Fruit fly (Drosophila melanogaster) whole organism, pupa: ENCODE data around the gene CG14323.

Source experiments
- CG10348 ChIP-seq: fragments of 200-800 bp; sonication (Bioruptor generic); IDR thresholded peaks from 2 replicates; pipeline ENCODE4 v1.3.6; 2022; ENCODE audit warnings: missing biosample characterization, missing genetic modification characterization
- CG12605 ChIP-seq: fragments of 200-800 bp; sonication (Bioruptor generic); IDR thresholded peaks from 2 replicates; pipeline ENCODE4 v1.3.6; 2022; ENCODE audit warnings: missing biosample characterization, missing genetic modification characterization
- CG13204 ChIP-seq: fragments of 200-800 bp; sonication (Bioruptor generic); optimal IDR thresholded peaks from 2 replicates; lab custom pipeline; 2018; ENCODE audit warnings: missing biosample characterization, mild to moderate bottlenecking, missing genetic modification characterization, moderate library complexity
- CG14655 ChIP-seq: fragments of 200-800 bp; sonication (Bioruptor generic); optimal IDR thresholded peaks from 3 replicates; lab custom pipeline; 2017; ENCODE audit warnings: mild to moderate bottlenecking, missing biosample characterization, missing genetic modification reagents, missing genetic modification characterization
- CG15710 ChIP-seq: fragments of 200-800 bp; sonication (Bioruptor generic); optimal IDR thresholded peaks from 2 replicates; lab custom pipeline; 2018; ENCODE audit warnings: missing biosample characterization, mild to moderate bottlenecking, missing genetic modification characterization, moderate library complexity
- CG17806 ChIP-seq: fragments of 200-800 bp; sonication (Bioruptor generic); optimal IDR thresholded peaks from 2 replicates; lab custom pipeline; 2018; ENCODE audit warnings: missing biosample characterization, mild to moderate bottlenecking, missing genetic modification characterization, moderate library complexity
- CG32121 ChIP-seq: fragments of 200-800 bp; sonication (Bioruptor generic); IDR thresholded peaks from 2 replicates; pipeline ENCODE4 v1.3.6; 2022; ENCODE audit warnings: missing biosample characterization, missing genetic modification characterization
- CG34367 ChIP-seq: fragments of 200-800 bp; sonication (Bioruptor generic); optimal IDR thresholded peaks from 2 replicates; lab custom pipeline; 2018; ENCODE audit warnings: missing biosample characterization, mild to moderate bottlenecking, missing genetic modification characterization
- CG4496 ChIP-seq: fragments of 200-800 bp; sonication (Bioruptor generic); IDR thresholded peaks from 3 replicates; pipeline ENCODE4 v1.3.6; 2022; ENCODE audit warnings: missing biosample characterization, missing genetic modification characterization
- CG8159 ChIP-seq: fragments of 200-800 bp; sonication (Bioruptor generic); optimal IDR thresholded peaks from 3 replicates; lab custom pipeline; 2018; ENCODE audit warnings: missing biosample characterization, mild to moderate bottlenecking, missing genetic modification characterization, moderate library complexity
- CG8301 ChIP-seq: fragments of 200-800 bp; sonication (Bioruptor generic); optimal IDR thresholded peaks from 2 replicates; lab custom pipeline; 2018; ENCODE audit warnings: missing biosample characterization, mild to moderate bottlenecking, missing genetic modification characterization
- CG9948 ChIP-seq: fragments of 200-800 bp; sonication (Bioruptor generic); optimal IDR thresholded peaks from 2 replicates; lab custom pipeline; 2018; ENCODE audit warnings: missing biosample characterization, mild to moderate bottlenecking, missing genetic modification characterization, moderate library complexity
- D1 ChIP-seq: fragments of 200-800 bp; sonication (Bioruptor generic); optimal IDR thresholded peaks from 2 replicates; lab custom pipeline; 2018; ENCODE audit warnings: missing biosample characterization, mild to moderate bottlenecking, missing genetic modification characterization, moderate library complexity
- EcR ChIP-seq: fragments of 200-800 bp; sonication (Bioruptor generic); optimal IDR thresholded peaks from 3 replicates; lab custom pipeline; 2019; ENCODE audit warnings: missing biosample characterization, missing genetic modification characterization, mild to moderate bottlenecking, moderate library complexity, missing genetic modification reagents
- Ets98B ChIP-seq: fragments of 200-800 bp; sonication (Bioruptor generic); IDR thresholded peaks from 2 replicates; pipeline ENCODE4 v1.3.6; 2022; ENCODE audit warnings: missing biosample characterization, missing genetic modification characterization
- Pif1A ChIP-seq: fragments of 200-800 bp; sonication (Bioruptor generic); optimal IDR thresholded peaks from 3 replicates; lab custom pipeline; 2016; ENCODE audit warnings: missing biosample characterization, missing genetic modification characterization
- Pif1B ChIP-seq: fragments of 200-800 bp; sonication (Bioruptor generic); optimal IDR thresholded peaks from 3 replicates; lab custom pipeline; 2016; ENCODE audit warnings: missing biosample characterization, missing genetic modification characterization
- Snoo ChIP-seq: fragments of 200-800 bp; sonication (Bioruptor generic); optimal IDR thresholded peaks from 3 replicates; lab custom pipeline; 2017; ENCODE audit warnings: missing biosample characterization, mild to moderate bottlenecking, missing genetic modification characterization, inconsistent platforms
- fd96Ca ChIP-seq: fragments of 200-800 bp; sonication (Bioruptor generic); IDR thresholded peaks from 3 replicates; pipeline ENCODE4 v1.3.6; 2022; ENCODE audit warnings: missing biosample characterization, missing genetic modification characterization
- gl ChIP-seq: fragments of 200-800 bp; sonication (Bioruptor generic); optimal IDR thresholded peaks from 2 replicates; lab custom pipeline; 2018; ENCODE audit warnings: missing biosample characterization, mild to moderate bottlenecking, missing genetic modification characterization
- rn ChIP-seq: fragments of 200-800 bp; sonication (Bioruptor generic); IDR thresholded peaks from 2 replicates; pipeline ENCODE4 v1.3.6; 2022; ENCODE audit warnings: missing biosample characterization, missing genetic modification characterization

The CG14323 gene

dm6 chr3R:17619726-17620282, 2.1 kb downstream of the CG14323 start:
- TF ChIP-seq CG10348 (GFP tag; lab: Robert Waterston, UW), result no peak
- TF ChIP-seq CG9948, result peak; percentile 36
- TF ChIP-seq CG14655, result peak; percentile 62
- TF ChIP-seq Pif1B (GFP tag; lab: Kevin White, UChicago), result peak; percentile 82
- TF ChIP-seq CG8301, result peak; percentile 66
- TF ChIP-seq CG8159 (tag; lab: Kevin White, UChicago), result peak; percentile 68
- peak; percentile 46 for TF ChIP-seq EcR (GFP tag; lab: Kevin White, UChicago)
- TF ChIP-seq CG34367, result peak; percentile 30
- TF ChIP-seq gl (tag; lab: Kevin White, UChicago), result peak; percentile 87
- peak; percentile 83 for TF ChIP-seq CG4496 (GFP tag; lab: Robert Waterston, UW)
- peak; percentile 61 for TF ChIP-seq Pif1A
- TF ChIP-seq Snoo (tag; lab: Kevin White, UChicago), result peak; percentile 47
- peak; percentile 58; the same call in 1 of the 2 replicates for TF ChIP-seq rn (GFP tag; lab: Robert Waterston, UW)
- peak; percentile 64 for TF ChIP-seq fd96Ca
- peak; percentile 55 for TF ChIP-seq CG17806 (tag; lab: Kevin White, UChicago)
- peak; percentile 39 for TF ChIP-seq CG13204 (GFP tag; lab: Kevin White, UChicago)
- peak; percentile 98 for TF ChIP-seq CG12605 (GFP tag; lab: Robert Waterston, UW)
- peak; percentile 55 for TF ChIP-seq CG32121 (GFP tag; lab: Robert Waterston, UW)
- TF ChIP-seq D1, result peak; percentile 45
- peak; percentile 79 for TF ChIP-seq Ets98B (GFP tag; lab: Robert Waterston, UW)
- peak; percentile 55 for TF ChIP-seq CG15710 (tag; lab: Kevin White, UChicago)

- no peak for TF ChIP-seq CG17806 (tag; lab: Kevin White, UChicago)
- no peak for TF ChIP-seq CG13204 (GFP tag; lab: Kevin White, UChicago)
- TF ChIP-seq gl (tag; lab: Kevin White, UChicago), result no peak
Measured at dm6 chr3R:17618699-17619150, 3.2 kb downstream of the CG14323 start, which contains the start of the genes CG14324 and CG14326. TSS of gene CG14324 (minus strand) at chr3R:17618799. TSS of gene CG14326 (plus strand) at chr3R:17619100.

- TF ChIP-seq CG32121 (GFP tag; lab: Robert Waterston, UW), result peak; percentile 10; the same call in 1 of the 2 replicates
- TF ChIP-seq rn (GFP tag; lab: Robert Waterston, UW), result no peak
- TF ChIP-seq CG10348 (GFP tag; lab: Robert Waterston, UW), result no peak
- peak; percentile 30; the same call in 1 of the 2 replicates for TF ChIP-seq Ets98B (GFP tag; lab: Robert Waterston, UW)
Measured at dm6 chr3R:17617976-17618308, 4.0 kb downstream of the CG14323 start.

dm6 chr3R:17617121-17617975, 4.6 kb downstream of the CG14323 start:
- TF ChIP-seq gl (tag; lab: Kevin White, UChicago) (no peak), D1 (peak; percentile 48), CG17806 (tag; lab: Kevin White, UChicago) (peak; percentile 20), Pif1A (peak; percentile 45), CG10348 (GFP tag; lab: Robert Waterston, UW) (no peak)

dm6 chr3R:17616541-17616940, 5.4 kb downstream of the CG14323 start:
- TF ChIP-seq CG4496 (GFP tag; lab: Robert Waterston, UW) (0 out of 3 replicates have a peak, but pooled peaks have one; percentile 19), CG14655 (peak; percentile 9), CG8301 (no peak)

dm6 chr3R:17615746-17616145, 6.2 kb downstream of the CG14323 start:
- TF ChIP-seq rn (GFP tag; lab: Robert Waterston, UW) (no peak), CG8301 (no peak), CG9948 (no peak), CG34367 (no peak), CG32121 (GFP tag; lab: Robert Waterston, UW) (no peak), EcR (GFP tag; lab: Kevin White, UChicago) (no peak), CG8159 (tag; lab: Kevin White, UChicago) (no peak), Ets98B (GFP tag; lab: Robert Waterston, UW) (no peak), CG12605 (GFP tag; lab: Robert Waterston, UW) (no peak), CG15710 (tag; lab: Kevin White, UChicago) (no peak), CG17806 (tag; lab: Kevin White, UChicago) (no peak), gl (tag; lab: Kevin White, UChicago) (no peak), CG14655 (no peak)
- TF ChIP-seq, all 21 proteins: peak for 0

- TF ChIP-seq gl (tag; lab: Kevin White, UChicago) (peak; percentile 10), EcR (GFP tag; lab: Kevin White, UChicago) (no peak)
- TF ChIP-seq, all 21 proteins: peak for 1
Measured at dm6 chr3R:17615076-17615475, 6.8 kb downstream of the CG14323 start.
